Worm (Caenorhabditis elegans) whole organism, midembryonic: ENCODE data around the gene C08F11.3.

Experiments
- cog-1 ChIP-seq: sonication (generic microtip); optimal IDR thresholded peaks from 2 replicates; lab custom pipeline; 2016; ENCODE audit warnings: missing genetic modification characterization, missing compliant biosample characterization
- flt-1 ChIP-seq: fragments of 200-800 bp; sonication (Bioruptor generic); IDR thresholded peaks from 2 replicates; pipeline ENCODE4 v1.3.6; 2022; ENCODE audit warnings: missing genetic modification characterization, missing compliant biosample characterization
- med-1 ChIP-seq: sonication (generic microtip); optimal IDR thresholded peaks from 2 replicates; lab custom pipeline; 2017; ENCODE audit warnings: missing genetic modification characterization, mild to moderate bottlenecking, missing compliant biosample characterization, antibody characterized with exemption, missing genetic modification reagents; ENCODE audit not compliant: insufficient read depth
- tab-1 ChIP-seq: fragments of 200-800 bp; sonication (Bioruptor generic); IDR thresholded peaks from 2 replicates; pipeline ENCODE4 v1.3.6; 2022; ENCODE audit warnings: missing genetic modification characterization, missing compliant biosample characterization
- ztf-29 ChIP-seq: fragments of 200-800 bp; sonication (Bioruptor generic); IDR thresholded peaks from 2 replicates; pipeline ENCODE4 v1.3.6; 2022; ENCODE audit warnings: missing genetic modification reagents, missing genetic modification characterization, missing compliant biosample characterization

ce11 chrIV:13619203-13619602, at the start of gene C08F11.3:
- no peak for TF ChIP-seq flt-1
- no peak for TF ChIP-seq cog-1 (tag; lab: Kevin White, UChicago)
- TF ChIP-seq ztf-29, result no peak
- TF ChIP-seq tab-1, result no peak
- TF ChIP-seq med-1 (GFP tag; lab: Kevin White, UChicago), result no peak
